Worm (Caenorhabditis elegans) whole organism, late embryonic: ENCODE data around the gene vab-1.

ENCODE experiments used
- K09A11.1 ChIP-seq: sonication (generic microtip); optimal IDR thresholded peaks from 2 replicates; lab custom pipeline; 2017; ENCODE audit warnings: antibody characterized with exemption, mild to moderate bottlenecking, missing genetic modification characterization, missing compliant biosample characterization; ENCODE audit not compliant: insufficient read depth
- ama-1 ChIP-seq: fragments of 150-350 bp; optimal IDR thresholded peaks from 2 replicates; lab custom pipeline; 2014
- fkh-6 ChIP-seq: sonication (generic microtip); optimal IDR thresholded peaks from 2 replicates; lab custom pipeline; 2016; ENCODE audit warnings: missing genetic modification characterization, missing compliant biosample characterization
- mec-3 ChIP-seq: sonication (generic microtip); optimal IDR thresholded peaks from 2 replicates; lab custom pipeline; 2016; ENCODE audit warnings: borderline replicate concordance, missing genetic modification characterization, missing compliant biosample characterization
- pha-4 ChIP-seq: fragments of 150-350 bp; optimal IDR thresholded peaks from 2 replicates; lab custom pipeline; 2018; ENCODE audit warnings: missing biosample characterization, missing genetic modification reagents, missing genetic modification characterization
- pqm-1 ChIP-seq: sonication (generic microtip); optimal IDR thresholded peaks from 2 replicates; lab custom pipeline; 2016; ENCODE audit warnings: missing genetic modification characterization, missing compliant biosample characterization
- sox-4 ChIP-seq: sonication (generic microtip); optimal IDR thresholded peaks from 2 replicates; lab custom pipeline; 2017; ENCODE audit warnings: mild to moderate bottlenecking, missing genetic modification characterization, inconsistent platforms, missing compliant biosample characterization
- unc-3 ChIP-seq, 2 experiments: fragments of 200-800 bp in 1 of 2; sonication (Bioruptor generic) in 1 of 2; sonication (generic microtip) in 1 of 2; conservative IDR thresholded peaks in 1 of 2; optimal IDR thresholded peaks in 1 of 2; 2 replicates each; pipeline versions ENCODE4 v1.3.6 to Lab custom; 2016 to 2022; ENCODE audit warnings: missing compliant biosample characterization in 2 of 2, missing genetic modification characterization in 2 of 2, missing genetic modification reagents in 1 of 2

ce11 chrII:4579375-4579774, 7.6 kb downstream of the vab-1 start:
- TF ChIP-seq pqm-1 (tag; lab: Kevin White, UChicago) (no peak), unc-3 (GFP tag; conservative IDR thresholded peaks at IDR 0.05; lab: Robert Waterston, UW) (peak; percentile 63), unc-3 (tag; optimal IDR thresholded peaks at IDR 0.05; lab: Kevin White, UChicago) (no peak), pha-4 (tag; lab: Kevin White, UChicago) (no peak), fkh-6 (tag; lab: Kevin White, UChicago) (no peak), sox-4 (tag; lab: Kevin White, UChicago) (no peak), ama-1 (lab: Kevin White, UChicago) (no peak), K09A11.1 (no peak), mec-3 (tag; lab: Kevin White, UChicago) (no peak)
